Fruit fly (Drosophila melanogaster): ENCODE measurements around the gene Edem1.
A peak's percentile ranks its signal among the peaks of the same experiment; 100 is the strongest.

dm6 chrX:1947900-1948374 lies 39.3 kb upstream of the Edem1 start:
- TF ChIP-seq pan (optimal IDR thresholded peaks at IDR 0.05) (no peak), Dll (optimal IDR thresholded peaks at IDR 0.05) (peak; percentile 58), CG8478 (optimal IDR thresholded peaks at IDR 0.05) (no peak)

Data from whole organism.